Worm (Caenorhabditis elegans): ENCODE data around the gene H37A05.2.
A peak's percentile ranks its signal among the peaks of the same experiment; 100 is the strongest.

Gene H37A05.2

DNA sequence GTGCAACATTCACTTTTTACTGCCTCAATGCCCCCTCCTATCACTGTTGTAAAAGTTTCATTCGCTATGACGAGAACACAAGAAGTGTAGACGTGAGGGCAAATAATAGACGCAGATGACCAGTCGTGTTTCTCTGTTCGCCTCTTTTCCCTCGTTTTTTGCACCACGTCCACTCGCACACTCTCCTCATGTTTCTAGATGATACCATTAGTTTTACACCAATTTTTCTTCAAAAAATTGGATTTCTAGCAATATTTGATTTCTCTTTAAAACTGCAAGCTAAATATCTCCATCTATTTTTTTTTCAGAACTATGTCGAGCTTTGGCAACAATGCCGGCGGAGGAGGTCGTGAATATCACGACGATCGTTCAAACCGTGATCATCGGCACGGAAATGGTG is 31.0 kb upstream of the H37A05.2 start, which contains the start of gene rde-12 (continued):
- 0 out of 2 replicates have a peak, but pooled peaks have one; percentile 16 for TF ChIP-seq egl-44 (GFP tag; IDR thresholded peaks at IDR 0.05)
- no peak for TF ChIP-seq F57C9.4 (tag; optimal IDR thresholded peaks at IDR 0.05)
- TF ChIP-seq lin-26 (GFP tag; IDR thresholded peaks at IDR 0.05): 0 out of 2 replicates have a peak, but pooled peaks have one; percentile 32
- no peak for TF ChIP-seq T26A5.8 (tag; optimal IDR thresholded peaks at IDR 0.05)

DNA sequence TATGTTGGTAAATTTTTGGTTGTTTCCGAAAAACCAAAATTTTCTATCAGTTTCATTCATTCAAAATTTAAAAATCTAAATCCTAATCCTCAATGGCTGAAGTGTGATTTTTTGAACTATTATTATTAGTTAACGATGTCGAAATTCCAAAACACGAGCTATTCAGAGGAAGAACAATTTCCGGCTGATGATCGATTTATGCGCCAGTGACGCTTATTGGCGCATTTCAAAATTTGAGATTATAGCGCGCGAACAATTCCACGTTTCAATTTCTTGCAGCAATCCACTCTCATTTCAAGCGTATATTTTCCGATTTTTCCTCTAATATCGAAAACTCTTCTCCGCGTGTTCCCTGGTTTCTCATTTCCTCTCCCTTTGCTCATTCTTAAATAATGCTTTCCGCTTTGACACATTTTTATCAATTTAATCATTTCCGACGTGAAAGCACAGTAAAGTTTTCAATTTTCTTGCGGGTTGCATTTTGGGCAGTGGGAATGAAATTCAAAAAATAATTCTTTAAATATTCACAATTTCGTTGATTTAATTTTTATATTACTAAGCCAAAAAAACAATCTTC is 30.4 kb upstream of the H37A05.2 start:
- no peak for TF ChIP-seq fkh-3 (tag; optimal IDR thresholded peaks at IDR 0.05)
- TF ChIP-seq nhr-90 (tag; optimal IDR thresholded peaks at IDR 0.05): no peak
- peak; percentile 73; the same call in 1 of the 2 replicates for TF ChIP-seq madf-6 (GFP tag; IDR thresholded peaks at IDR 0.05)
- TF ChIP-seq lin-35 (GFP tag; optimal IDR thresholded peaks at IDR 0.05): peak in 2 of 3 experiments; percentile 12 to 73
- TF ChIP-seq ccch-3 (GFP tag; optimal IDR thresholded peaks at IDR 0.05): no peak
- no peak for TF ChIP-seq F37B4.10 (GFP tag; IDR thresholded peaks at IDR 0.05)
- no peak for TF ChIP-seq sdz-38 (tag; optimal IDR thresholded peaks at IDR 0.05)
- TF ChIP-seq attf-5 (GFP tag; optimal IDR thresholded peaks at IDR 0.05): no peak
- no peak for TF ChIP-seq attf-3 (GFP tag; conservative IDR thresholded peaks at IDR 0.05)
- no peak for TF ChIP-seq ztf-26 (tag; optimal IDR thresholded peaks at IDR 0.05)
- TF ChIP-seq Y53F4B.3 (GFP tag; IDR thresholded peaks at IDR 0.05): no peak
- TF ChIP-seq die-1 (tag; optimal IDR thresholded peaks at IDR 0.05): no peak
- peak; percentile 6 for TF ChIP-seq ceh-27 (GFP tag; optimal IDR thresholded peaks at IDR 0.05)
- TF ChIP-seq mes-4 (tag; optimal IDR thresholded peaks at IDR 0.05): no peak
- TF ChIP-seq F23B12.7 (tag; optimal IDR thresholded peaks at IDR 0.05; ENCODE audit: insufficient read depth): no peak
- no peak for TF ChIP-seq F10E7.11 (tag; optimal IDR thresholded peaks at IDR 0.05)
- no peak for TF ChIP-seq nfya-1 (tag; optimal IDR thresholded peaks at IDR 0.05; ENCODE audit: borderline replicate concordance, insufficient read depth)
- no peak for TF ChIP-seq Y67H2A.10 (GFP tag; conservative IDR thresholded peaks at IDR 0.05)
- no peak for TF ChIP-seq tbx-9 (tag; optimal IDR thresholded peaks at IDR 0.05; ENCODE audit: borderline replicate concordance)
- TF ChIP-seq nhr-120 (GFP tag; IDR thresholded peaks at IDR 0.05): no peak
- TF ChIP-seq rcor-1 (GFP tag; IDR thresholded peaks at IDR 0.05): no peak
- peak; percentile 11 for TF ChIP-seq ztf-22 (GFP tag; optimal IDR thresholded peaks at IDR 0.05)
- TF ChIP-seq ztf-18 (tag; optimal IDR thresholded peaks at IDR 0.05): peak; percentile 91
- no peak for TF ChIP-seq F22D6.2 (tag; optimal IDR thresholded peaks at IDR 0.05)
- TF ChIP-seq snpc-3.4 (tag; optimal IDR thresholded peaks at IDR 0.05): peak; percentile 46
- no peak for TF ChIP-seq unc-62 (GFP tag; optimal IDR thresholded peaks at IDR 0.05)
- TF ChIP-seq rec-8 (tag; optimal IDR thresholded peaks at IDR 0.05): no peak
- no peak for TF ChIP-seq aptf-3 (GFP tag; IDR thresholded peaks at IDR 0.05)
- TF ChIP-seq pha-4 (tag; optimal IDR thresholded peaks at IDR 0.05): no peak
- TF ChIP-seq atf-7 (tag; optimal IDR thresholded peaks at IDR 0.05): peak; percentile 38
- TF ChIP-seq ceh-91 (GFP tag; IDR thresholded peaks at IDR 0.05): peak; percentile 46; the same call in 1 of the 2 replicates
- TF ChIP-seq F52B5.7 (tag; optimal IDR thresholded peaks at IDR 0.05): no peak
- no peak for TF ChIP-seq rpc-1 (optimal IDR thresholded peaks at IDR 0.05)
- no peak for TF ChIP-seq rpc-1 (tag; optimal IDR thresholded peaks at IDR 0.05)
- 0 out of 2 replicates have a peak, but pooled peaks have one; percentile 32 for TF ChIP-seq hmg-20 (GFP tag; IDR thresholded peaks at IDR 0.05)
- TF ChIP-seq ceh-100 (GFP tag; IDR thresholded peaks at IDR 0.05): no peak
- no peak for TF ChIP-seq K11D2.4 (GFP tag; IDR thresholded peaks at IDR 0.05)
- no peak for TF ChIP-seq ceh-79 (tag; optimal IDR thresholded peaks at IDR 0.05)
- TF ChIP-seq ztf-28 (GFP tag; IDR thresholded peaks at IDR 0.05): no peak
- TF ChIP-seq lin-54 (GFP tag; optimal IDR thresholded peaks at IDR 0.05): peak; percentile 38
- TF ChIP-seq F39B2.1 (GFP tag; IDR thresholded peaks at IDR 0.05): no peak
- 0 out of 2 replicates have a peak, but pooled peaks have one; percentile 5 for TF ChIP-seq Y95B8A.8 (GFP tag; IDR thresholded peaks at IDR 0.05)
- no peak for TF ChIP-seq let-526 (GFP tag; IDR thresholded peaks at IDR 0.05)
